Fruit fly (Drosophila melanogaster) S2 (cell line): ENCODE results near the gene lcs.

Source experiments
- CG8478 ChIP-seq: fragments of >200 bp; optimal IDR thresholded peaks from 2 replicates; lab custom pipeline; 2018
- CTCF ChIP-seq, 2 experiments: fragments of >200 bp; optimal IDR thresholded peaks; 2 replicates each; lab custom pipeline; 2018

The lcs gene

dm6 chrX:21365421-21365820 is 31.7 kb downstream of the lcs start:
- TF ChIP-seq CTCF (optimal IDR thresholded peaks at IDR 0.05; lab: Kevin White, UChicago) = no peak
- TF ChIP-seq CG8478 (lab: Kevin White, UChicago) = no peak

DNA sequence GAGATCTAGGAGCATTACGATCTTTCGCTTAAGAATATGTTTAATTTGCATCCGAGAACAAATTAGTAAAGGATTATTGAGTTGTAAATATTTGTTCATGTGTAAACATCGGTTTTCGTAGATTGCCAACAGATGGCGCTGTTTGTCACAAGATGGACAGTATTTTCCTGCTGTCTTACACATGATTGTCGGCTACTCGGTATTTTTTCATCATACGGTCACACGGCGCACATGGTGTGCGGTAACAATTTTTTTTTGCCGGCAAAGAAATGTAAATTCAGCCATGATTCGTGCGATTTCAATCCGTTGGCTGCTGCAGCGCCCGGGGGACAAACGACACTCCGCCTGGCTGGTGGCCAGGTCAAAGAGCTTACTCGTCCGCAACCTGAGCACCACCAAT is 34.2 kb downstream of the lcs start, which contains the start of the genes bbx and waw:
Gene bbx (plus strand): TSS at position 151 of the 400 bp plus-strand sequence.
Gene waw (plus strand): TSS at position 151 of the 400 bp plus-strand sequence.
- no peak for TF ChIP-seq CG8478 (lab: Kevin White, UChicago)
- peak; percentile 91 to 95 for TF ChIP-seq CTCF (optimal IDR thresholded peaks at IDR 0.05; lab: Kevin White, UChicago)

dm6 chrX:21357810-21358671 is 39.1 kb downstream of the lcs start, which contains the start of gene Septin1:
TSS of gene Septin1 (plus strand) at chrX:21358286.
- TF ChIP-seq CTCF (optimal IDR thresholded peaks at IDR 0.05; lab: Kevin White, UChicago) = peak; percentile 52 to 86
- no peak for TF ChIP-seq CG8478 (lab: Kevin White, UChicago)

DNA sequence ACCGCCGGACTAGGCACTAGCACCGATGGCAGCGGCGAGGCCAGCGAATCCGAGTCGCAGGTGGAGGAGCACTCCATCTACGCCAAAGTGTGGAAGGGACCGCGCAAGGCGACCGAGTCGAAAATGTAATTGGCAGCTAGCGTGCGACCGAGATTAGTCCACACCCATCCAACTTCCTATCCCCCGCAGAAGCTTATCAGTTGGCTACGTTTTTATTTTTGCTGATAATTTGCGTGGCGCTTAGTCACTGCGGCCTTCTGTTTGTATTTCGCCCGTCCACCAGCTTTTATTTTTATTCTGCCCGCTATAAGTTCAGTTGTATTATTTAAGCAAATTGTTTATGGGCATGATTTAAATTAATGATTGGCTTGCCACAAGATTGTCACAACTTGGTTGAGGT is 43.6 kb downstream of the lcs start:
- no peak for TF ChIP-seq CTCF (optimal IDR thresholded peaks at IDR 0.05; lab: Kevin White, UChicago)
- no peak for TF ChIP-seq CG8478 (lab: Kevin White, UChicago)

dm6 chrX:21351210-21351824 is 45.8 kb downstream of the lcs start:
- TF ChIP-seq CTCF (optimal IDR thresholded peaks at IDR 0.05; lab: Kevin White, UChicago) = no peak
- TF ChIP-seq CG8478 (lab: Kevin White, UChicago) = no peak

DNA sequence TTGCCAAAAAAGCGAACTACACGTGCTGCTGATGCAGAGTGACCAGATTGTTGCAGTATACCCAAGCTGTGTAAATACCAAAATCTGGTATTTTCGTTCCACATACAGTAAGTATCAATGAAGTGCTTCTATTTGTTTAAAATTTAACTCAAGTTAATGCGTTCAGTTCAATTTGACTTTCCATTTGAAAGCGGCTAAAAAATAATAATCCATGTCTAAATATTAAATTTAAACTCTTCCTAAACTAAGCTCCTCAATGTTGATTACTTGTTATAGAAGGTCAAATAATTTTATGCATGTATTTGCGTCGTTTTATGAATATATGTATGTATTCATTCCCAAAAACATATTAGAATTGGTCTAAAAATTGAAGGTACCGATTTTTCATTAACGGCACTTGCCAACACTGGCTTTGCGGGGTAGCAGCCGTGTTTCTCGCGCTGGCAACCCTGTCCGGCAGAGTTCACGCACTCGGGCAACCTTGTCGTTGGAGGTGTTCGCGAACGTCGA is 47.3 kb downstream of the lcs start, which contains the start of the genes peng and sol:
Gene peng (minus strand): TSS at position 44 of the 510 bp plus-strand sequence.
Gene sol (plus strand): TSS at position 481 of the 510 bp plus-strand sequence.
- TF ChIP-seq CTCF (optimal IDR thresholded peaks at IDR 0.05; lab: Kevin White, UChicago) = no peak
- TF ChIP-seq CG8478 (lab: Kevin White, UChicago) = no peak
